Worm (Caenorhabditis elegans): ENCODE results near the gene Y57G11C.14.
"Not testable (repeated sequence)": the region's sequence is repeated elsewhere in the genome, so short reads cannot be mapped to it uniquely, and the experiment has no call there.

DNA sequence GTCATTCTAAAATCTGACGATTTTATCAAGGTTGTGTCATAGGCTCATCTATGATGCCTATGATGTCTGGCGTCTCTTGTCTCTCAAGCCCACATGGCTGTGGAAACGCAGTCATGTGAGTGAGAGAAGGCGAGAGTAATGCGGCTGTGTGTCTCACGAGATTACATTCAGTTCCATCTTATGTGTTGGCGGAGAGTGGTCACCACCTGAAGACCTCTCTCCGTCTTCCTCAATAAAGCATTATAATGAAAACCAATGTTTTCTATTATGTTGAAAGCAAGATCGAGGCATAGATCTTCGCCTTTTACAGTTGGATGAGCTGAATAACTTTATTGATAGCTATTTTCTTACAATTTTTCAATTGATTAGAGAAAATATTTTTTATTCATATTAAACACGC lies 35.8 kb upstream of the Y57G11C.14 start:
- TF ChIP-seq cog-1 (tag; optimal IDR thresholded peaks at IDR 0.05), result peak; percentile 12
- TF ChIP-seq ref-1 (GFP tag; conservative IDR thresholded peaks at IDR 0.05); tab-1 (GFP tag; IDR thresholded peaks at IDR 0.05); med-1 (GFP tag; optimal IDR thresholded peaks at IDR 0.05; ENCODE audit: insufficient read depth); T22C8.4 (GFP tag; IDR thresholded peaks at IDR 0.05); ztf-23 (GFP tag; IDR thresholded peaks at IDR 0.05); flt-1 (GFP tag; IDR thresholded peaks at IDR 0.05); ztf-29 (GFP tag; IDR thresholded peaks at IDR 0.05); klf-2 (GFP tag; conservative IDR thresholded peaks at IDR 0.05): not testable (repeated sequence)
